Worm (Caenorhabditis elegans) whole organism, L4 larva: ENCODE data around the gene C28G1.2.

Experiments
- F44E2.7 ChIP-seq: fragments of 200-800 bp; sonication (Bioruptor generic); IDR thresholded peaks from 2 replicates; pipeline ENCODE4 v2.1.2; 2022; ENCODE audit warnings: missing genetic modification characterization, missing compliant biosample characterization
- F49E8.2 ChIP-seq: sonication (generic microtip); optimal IDR thresholded peaks from 2 replicates; lab custom pipeline; 2016; ENCODE audit warnings: missing compliant biosample characterization, mild to moderate bottlenecking, missing genetic modification characterization, borderline replicate concordance
- R02D3.7 ChIP-seq: fragments of 150-350 bp; sonication (generic microtip); optimal IDR thresholded peaks from 3 replicates; lab custom pipeline; 2014; ENCODE audit warnings: missing biosample characterization, missing genetic modification characterization
- aha-1 ChIP-seq: fragments of 150-350 bp; peaks from one replicate; lab custom pipeline; 2014; ENCODE audit warnings: missing biosample characterization, missing genetic modification characterization
- arid-1 ChIP-seq: fragments of 200-800 bp; sonication (Bioruptor generic); conservative IDR thresholded peaks from 2 replicates; pipeline ENCODE4 v1.3.6; 2022; ENCODE audit warnings: missing genetic modification reagents, missing genetic modification characterization, missing compliant biosample characterization
- ceh-32 ChIP-seq: sonication (generic microtip); optimal IDR thresholded peaks from 2 replicates; lab custom pipeline; 2016; ENCODE audit warnings: mild to moderate bottlenecking, missing genetic modification characterization, missing compliant biosample characterization; ENCODE audit not compliant: poor library complexity
- ceh-62 ChIP-seq: sonication (generic microtip); optimal IDR thresholded peaks from 2 replicates; lab custom pipeline; 2017; ENCODE audit warnings: missing biosample characterization, missing genetic modification characterization
- ceh-82 ChIP-seq: sonication (generic microtip); optimal IDR thresholded peaks from 2 replicates; lab custom pipeline; 2017; ENCODE audit warnings: missing biosample characterization, missing genetic modification characterization
- cey-2 ChIP-seq: sonication (generic microtip); optimal IDR thresholded peaks from 3 replicates; lab custom pipeline; 2017; ENCODE audit warnings: missing genetic modification characterization, mild to moderate bottlenecking, missing compliant biosample characterization, antibody characterized with exemption, borderline replicate concordance; ENCODE audit not compliant: insufficient read depth
- daf-12 ChIP-seq: fragments of 150-350 bp; optimal IDR thresholded peaks from 2 replicates; lab custom pipeline; 2014; ENCODE audit warnings: missing biosample characterization, missing genetic modification reagents, missing genetic modification characterization
- daf-16 ChIP-seq, 3 experiments: sonication (generic microtip); optimal IDR thresholded peaks; 2 replicates each; lab custom pipeline; 2016 to 2017; ENCODE audit warnings: missing genetic modification characterization in 3 of 3, missing genetic modification reagents in 3 of 3, mild to moderate bottlenecking in 2 of 3, missing compliant biosample characterization in 2 of 3, missing biosample characterization in 1 of 3, moderate library complexity in 1 of 3
- dmd-6 ChIP-seq: fragments of 200-800 bp; sonication (Bioruptor generic); IDR thresholded peaks from 2 replicates; pipeline ENCODE4 v1.3.6; 2022; ENCODE audit warnings: missing genetic modification reagents, missing genetic modification characterization, missing compliant biosample characterization
- dmd-9 ChIP-seq: fragments of 200-800 bp; sonication (Bioruptor generic); IDR thresholded peaks from 2 replicates; pipeline ENCODE4 v1.3.6; 2022; ENCODE audit warnings: missing genetic modification reagents, missing genetic modification characterization, missing compliant biosample characterization
- egl-43 ChIP-seq: fragments of 200-800 bp; sonication (Bioruptor generic); IDR thresholded peaks from 2 replicates; pipeline ENCODE4 v1.3.6; 2022; ENCODE audit warnings: missing genetic modification reagents, missing genetic modification characterization, missing compliant biosample characterization
- fkh-10 ChIP-seq: fragments of 150-350 bp; optimal IDR thresholded peaks from 2 replicates; lab custom pipeline; 2014; ENCODE audit warnings: missing biosample characterization, missing genetic modification reagents, missing genetic modification characterization
- hlh-11 ChIP-seq: fragments of 200-800 bp; sonication (Bioruptor generic); optimal IDR thresholded peaks from 2 replicates; lab custom pipeline; 2018; ENCODE audit warnings: mild to moderate bottlenecking, missing genetic modification characterization, missing compliant biosample characterization
- hlh-30 ChIP-seq: sonication (generic microtip); optimal IDR thresholded peaks from 2 replicates; lab custom pipeline; 2017; ENCODE audit warnings: antibody characterized with exemption, mild to moderate bottlenecking, missing genetic modification characterization, missing compliant biosample characterization; ENCODE audit not compliant: insufficient read depth
- jun-1 ChIP-seq: fragments of 150-350 bp; optimal IDR thresholded peaks from 2 replicates; lab custom pipeline; 2014; ENCODE audit warnings: missing biosample characterization, missing genetic modification reagents, missing genetic modification characterization
- lim-7 ChIP-seq: fragments of 200-800 bp; sonication (Bioruptor generic); IDR thresholded peaks from 2 replicates; pipeline ENCODE4 v1.3.6; 2022; ENCODE audit warnings: missing genetic modification characterization, missing compliant biosample characterization
- lin-1 ChIP-seq: fragments of 200-800 bp; sonication (Bioruptor generic); IDR thresholded peaks from 2 replicates; pipeline ENCODE4 v1.3.6; 2022; ENCODE audit warnings: missing genetic modification reagents, missing genetic modification characterization, missing compliant biosample characterization
- lin-13 ChIP-seq: fragments of 150-350 bp; optimal IDR thresholded peaks from 2 replicates; lab custom pipeline; 2014; ENCODE audit warnings: missing biosample characterization, missing genetic modification reagents, missing genetic modification characterization
- lin-29 ChIP-seq: fragments of 200-800 bp; sonication (Bioruptor generic); IDR thresholded peaks from 2 replicates; pipeline ENCODE4 v1.3.6; 2022; ENCODE audit warnings: missing genetic modification reagents, missing genetic modification characterization, missing compliant biosample characterization
- lin-38 ChIP-seq: fragments of 200-800 bp; sonication (Bioruptor generic); IDR thresholded peaks from 2 replicates; pipeline ENCODE4 v1.3.6; 2022; ENCODE audit warnings: missing genetic modification reagents, missing genetic modification characterization, missing compliant biosample characterization
- lsy-2 ChIP-seq, 2 experiments: fragments of 150-350 bp in 1 of 2; sonication (generic microtip) in 1 of 2; optimal IDR thresholded peaks; 2 replicates each; lab custom pipeline; 2014 to 2017; ENCODE audit warnings: missing biosample characterization in 2 of 2, missing genetic modification characterization in 2 of 2
- madf-5 ChIP-seq, 2 experiments: fragments of 200-800 bp; sonication (Bioruptor generic); IDR thresholded peaks; 2 replicates each; pipeline ENCODE4 v1.3.6; 2022; ENCODE audit warnings: missing compliant biosample characterization in 2 of 2, missing genetic modification characterization in 2 of 2
- madf-9 ChIP-seq: fragments of 200-800 bp; sonication (Bioruptor generic); conservative IDR thresholded peaks from 2 replicates; pipeline ENCODE4 v1.3.6; 2022; ENCODE audit warnings: missing genetic modification reagents, missing genetic modification characterization, missing compliant biosample characterization
- mdl-1 ChIP-seq, 2 experiments: fragments of 150-350 bp in 1 of 2; sonication (generic microtip) in 1 of 2; optimal IDR thresholded peaks; 2 replicates each; lab custom pipeline; 2014 to 2017; ENCODE audit warnings: missing biosample characterization in 2 of 2, missing genetic modification characterization in 2 of 2
- mdt-29 ChIP-seq: fragments of 200-800 bp; sonication (Bioruptor generic); IDR thresholded peaks from 2 replicates; pipeline ENCODE4 v1.3.6; 2022; ENCODE audit warnings: missing genetic modification reagents, missing genetic modification characterization, missing compliant biosample characterization
- mep-1 ChIP-seq: fragments of 150-350 bp; sonication (generic microtip); optimal IDR thresholded peaks from 3 replicates; lab custom pipeline; 2014; ENCODE audit warnings: missing biosample characterization, missing genetic modification characterization
- mes-2 ChIP-seq: sonication (generic microtip); optimal IDR thresholded peaks from 2 replicates; lab custom pipeline; 2016; ENCODE audit warnings: missing genotype, mild to moderate bottlenecking, missing genetic modification characterization, missing compliant biosample characterization; ENCODE audit not compliant: poor library complexity, severe bottlenecking
- mxl-2 ChIP-seq: fragments of 200-800 bp; sonication (Bioruptor generic); conservative IDR thresholded peaks from 2 replicates; pipeline ENCODE4 v1.3.6; 2022; ENCODE audit warnings: missing genetic modification reagents, missing genetic modification characterization, missing compliant biosample characterization
- mxl-3 ChIP-seq: fragments of 200-800 bp; sonication (Bioruptor generic); optimal IDR thresholded peaks from 2 replicates; lab custom pipeline; 2018; ENCODE audit warnings: mild to moderate bottlenecking, missing genetic modification characterization, missing compliant biosample characterization
- nhr-11 ChIP-seq: fragments of 150-350 bp; optimal IDR thresholded peaks from 2 replicates; lab custom pipeline; 2014; ENCODE audit warnings: missing biosample characterization, missing genetic modification characterization
- nhr-237 ChIP-seq: sonication (generic microtip); optimal IDR thresholded peaks from 2 replicates; lab custom pipeline; 2017; ENCODE audit warnings: missing biosample characterization, missing genetic modification characterization
- nhr-25 ChIP-seq: sonication (generic microtip); optimal IDR thresholded peaks from 2 replicates; lab custom pipeline; 2017; ENCODE audit warnings: missing genetic modification characterization, mild to moderate bottlenecking, missing compliant biosample characterization, antibody characterized with exemption, moderate library complexity, borderline replicate concordance; ENCODE audit not compliant: insufficient read depth
- nhr-28 ChIP-seq: fragments of 150-350 bp; optimal IDR thresholded peaks from 2 replicates; lab custom pipeline; 2014; ENCODE audit warnings: missing biosample characterization, missing genetic modification characterization
- nhr-48 ChIP-seq: sonication (generic microtip); optimal IDR thresholded peaks from 2 replicates; lab custom pipeline; 2016; ENCODE audit warnings: mild to moderate bottlenecking, missing genetic modification characterization, missing compliant biosample characterization
- nhr-6 ChIP-seq: fragments of 150-350 bp; optimal IDR thresholded peaks from 2 replicates; lab custom pipeline; 2014; ENCODE audit warnings: missing biosample characterization, missing genetic modification characterization
- nhr-77 ChIP-seq: fragments of 150-350 bp; optimal IDR thresholded peaks from 2 replicates; lab custom pipeline; 2014; ENCODE audit warnings: missing biosample characterization, missing genetic modification characterization
- rbr-2 ChIP-seq: sonication (generic microtip); optimal IDR thresholded peaks from 2 replicates; lab custom pipeline; 2016; ENCODE audit warnings: missing genotype, missing genetic modification characterization, missing compliant biosample characterization
- saeg-2 ChIP-seq: fragments of 200-800 bp; sonication (Bioruptor generic); IDR thresholded peaks from 2 replicates; pipeline ENCODE4 v1.3.6; 2022; ENCODE audit warnings: missing genetic modification reagents, missing genetic modification characterization, missing compliant biosample characterization
- sdz-12 ChIP-seq: fragments of 200-800 bp; sonication (Bioruptor generic); optimal IDR thresholded peaks from 2 replicates; lab custom pipeline; 2018; ENCODE audit warnings: mild to moderate bottlenecking, missing genetic modification characterization, missing compliant biosample characterization
- set-16 ChIP-seq: fragments of 200-800 bp; sonication (Bioruptor generic); IDR thresholded peaks from 2 replicates; pipeline ENCODE4 v1.3.6; 2022; ENCODE audit warnings: missing genetic modification reagents, missing genetic modification characterization, missing compliant biosample characterization
- tra-1 ChIP-seq: fragments of 200-800 bp; sonication (Bioruptor generic); IDR thresholded peaks from 2 replicates; pipeline ENCODE4 v1.3.6; 2022; ENCODE audit warnings: missing genetic modification reagents, missing genetic modification characterization, missing compliant biosample characterization
- unc-39 ChIP-seq: sonication (generic microtip); optimal IDR thresholded peaks from 2 replicates; lab custom pipeline; 2017; ENCODE audit warnings: missing biosample characterization, missing genetic modification characterization
- unc-62 ChIP-seq, 3 experiments: fragments of 150-350 bp in 1 of 3; sonication (generic microtip); optimal IDR thresholded peaks in 2 of 3; peaks in 1 of 3; 1 replicate in 1 of 3; 2 replicates in 2 of 3; lab custom pipeline; 2014 to 2017; ENCODE audit warnings: missing biosample characterization in 3 of 3, missing genetic modification characterization in 3 of 3, missing genetic modification reagents in 3 of 3, missing genotype in 1 of 3
- zfp-2 ChIP-seq: sonication (generic microtip); optimal IDR thresholded peaks from 2 replicates; lab custom pipeline; 2016; ENCODE audit warnings: mild to moderate bottlenecking, missing genetic modification characterization, missing compliant biosample characterization
- zip-11 ChIP-seq: fragments of 200-800 bp; sonication (Bioruptor generic); IDR thresholded peaks from 2 replicates; pipeline ENCODE4 v1.3.6; 2022; ENCODE audit warnings: missing genetic modification characterization, missing compliant biosample characterization

C28G1.2 gene

ce11 chrX:8791821-8792220, 44.0 kb upstream of the C28G1.2 start, which contains the start of gene chup-1:
chup-1 (plus strand) TSS chrX:8792160.
- no peak for TF ChIP-seq ceh-32 (tag; lab: Kevin White, UChicago)
- peak; percentile 1 for TF ChIP-seq nhr-6
- no peak for TF ChIP-seq jun-1 (tag; lab: Kevin White, UChicago)
- TF ChIP-seq dmd-6 (GFP tag; lab: Robert Waterston, UW): 0 out of 2 replicates have a peak, but pooled peaks have one; percentile 13
- no peak for TF ChIP-seq madf-9 (GFP tag; lab: Robert Waterston, UW)
- TF ChIP-seq ceh-82 (tag; lab: Kevin White, UChicago): no peak
- TF ChIP-seq mes-2 (tag; lab: Kevin White, UChicago): peak; percentile 52
- TF ChIP-seq unc-62 (GFP tag; optimal IDR thresholded peaks at IDR 0.05 in 1 of 2; lab: Kevin White, UChicago): peak in 1 of 2 experiments; percentile 46
- no peak for TF ChIP-seq unc-62 (tag; optimal IDR thresholded peaks at IDR 0.05; lab: Kevin White, UChicago)
- TF ChIP-seq R02D3.7: peak; percentile 64
- TF ChIP-seq ceh-62 (tag; lab: Kevin White, UChicago): no peak
- no peak for TF ChIP-seq sdz-12 (GFP tag; lab: Kevin White, UChicago)
- TF ChIP-seq mdl-1 (tag; optimal IDR thresholded peaks at IDR 0.05; lab: Kevin White, UChicago): peak in 1 of 2 experiments; percentile 63
- peak; percentile 60 for TF ChIP-seq hlh-30 (tag; lab: Kevin White, UChicago)
- TF ChIP-seq rbr-2 (tag; lab: Kevin White, UChicago): no peak
- TF ChIP-seq lsy-2 (tag; optimal IDR thresholded peaks at IDR 0.05; lab: Kevin White, UChicago): peak in 1 of 2 experiments; percentile 34
- peak; percentile 46 for TF ChIP-seq mxl-3 (GFP tag; lab: Kevin White, UChicago)
- peak; percentile 47 for TF ChIP-seq mep-1 (tag; lab: Kevin White, UChicago)
- TF ChIP-seq dmd-9 (GFP tag; lab: Robert Waterston, UW): no peak
- no peak for TF ChIP-seq unc-39 (tag; lab: Kevin White, UChicago)
- no peak for TF ChIP-seq zip-11 (GFP tag; lab: Robert Waterston, UW)
- no peak for TF ChIP-seq mdt-29 (GFP tag; lab: Robert Waterston, UW)
- TF ChIP-seq lin-13 (GFP tag; lab: Kevin White, UChicago): no peak
- no peak for TF ChIP-seq daf-16 (GFP tag; optimal IDR thresholded peaks at IDR 0.05; lab: Kevin White, UChicago)
- peak; percentile 51 for TF ChIP-seq daf-16 (tag; optimal IDR thresholded peaks at IDR 0.05; lab: Kevin White, UChicago)
- peak; percentile 54 for TF ChIP-seq nhr-28 (tag; lab: Kevin White, UChicago)
- no peak for TF ChIP-seq set-16 (GFP tag; lab: Robert Waterston, UW)
- no peak for TF ChIP-seq zfp-2
- TF ChIP-seq nhr-25 (tag; lab: Kevin White, UChicago): no peak
- no peak for TF ChIP-seq nhr-237 (tag; lab: Kevin White, UChicago)
- no peak for TF ChIP-seq tra-1 (GFP tag; lab: Robert Waterston, UW)
- TF ChIP-seq nhr-11: peak; percentile 28
- TF ChIP-seq daf-12 (tag; lab: Kevin White, UChicago): no peak
- peak; percentile 77 for TF ChIP-seq lin-38 (GFP tag; lab: Robert Waterston, UW)
- TF ChIP-seq egl-43 (GFP tag; lab: Robert Waterston, UW): no peak
- peak; percentile 14 for TF ChIP-seq hlh-11
- TF ChIP-seq F49E8.2 (tag; lab: Kevin White, UChicago): no peak
- TF ChIP-seq aha-1 (tag; lab: Kevin White, UChicago): peak; percentile 97
- TF ChIP-seq fkh-10 (GFP tag; lab: Kevin White, UChicago): no peak

- TF ChIP-seq mep-1 (tag; lab: Kevin White, UChicago) (peak; percentile 57), mxl-2 (GFP tag; lab: Robert Waterston, UW) (no peak), lin-38 (GFP tag; lab: Robert Waterston, UW) (peak; percentile 62), arid-1 (peak; percentile 63), daf-16 (GFP tag; optimal IDR thresholded peaks at IDR 0.05; lab: Kevin White, UChicago) (no peak), daf-16 (tag; optimal IDR thresholded peaks at IDR 0.05; lab: Kevin White, UChicago) (peak; percentile 66), nhr-48 (tag; lab: Kevin White, UChicago) (no peak), lim-7 (GFP tag; lab: Robert Waterston, UW) (peak; percentile 64; the same call in 1 of the 2 replicates), nhr-77 (tag; lab: Kevin White, UChicago) (no peak), saeg-2 (GFP tag; lab: Robert Waterston, UW) (no peak), cey-2 (tag; lab: Kevin White, UChicago) (no peak), lin-1 (0 out of 2 replicates have a peak, but pooled peaks have one; percentile 27), madf-5 (GFP tag; IDR thresholded peaks at IDR 0.05; lab: Robert Waterston, UW) (no peak), ceh-32 (tag; lab: Kevin White, UChicago) (no peak), lin-29 (no peak), F44E2.7 (GFP tag; lab: Robert Waterston, UW) (0 out of 2 replicates have a peak, but pooled peaks have one; percentile 42)
Measured at ce11 chrX:8796699-8797282, 39.0 kb upstream of the C28G1.2 start, which contains the start of gene R04E5.7. R04E5.7 (minus strand) TSS chrX:8797262.
